Worm (Caenorhabditis elegans): ENCODE results near the gene R05D3.8.
A peak's percentile ranks its signal among the peaks of the same experiment; 100 is the strongest.

R05D3.8 gene

DNA sequence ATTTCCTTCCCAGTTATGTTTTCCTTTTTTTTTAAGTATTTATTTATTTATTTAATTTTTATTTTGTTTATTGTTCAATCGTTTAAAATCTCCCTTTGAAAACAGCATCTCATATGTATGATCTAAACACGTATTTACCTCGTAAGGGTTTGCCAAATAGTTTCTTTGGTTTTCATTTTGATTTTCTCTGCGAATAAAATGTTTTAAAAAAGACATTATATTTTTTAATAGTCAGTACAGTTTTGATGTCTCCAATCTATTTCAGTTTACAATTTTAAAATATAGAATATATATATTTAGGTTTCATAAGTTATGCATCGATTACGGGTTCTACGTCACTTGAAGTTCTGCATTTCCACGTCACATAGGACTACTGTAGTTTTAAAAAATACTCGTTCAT, 22.5 kb upstream of the R05D3.8 start, which contains the start of gene R05D3.12:
R05D3.12 (plus strand) TSS at position 301 of the 400 bp plus-strand sequence.
- no peak for TF ChIP-seq ama-1 (optimal IDR thresholded peaks at IDR 0.05)
- TF ChIP-seq nfya-1 (tag; optimal IDR thresholded peaks at IDR 0.05) = no peak
- TF ChIP-seq syd-9 (tag; optimal IDR thresholded peaks at IDR 0.05) = no peak
- TF ChIP-seq ceh-45 (GFP tag; IDR thresholded peaks at IDR 0.05) = no peak
- TF ChIP-seq tbx-2 (tag; optimal IDR thresholded peaks at IDR 0.05) = no peak
- TF ChIP-seq ttx-3 (tag; optimal IDR thresholded peaks at IDR 0.05) = no peak
- TF ChIP-seq lim-6 (tag; optimal IDR thresholded peaks at IDR 0.05) = no peak
- no peak for TF ChIP-seq dmd-4 (tag; optimal IDR thresholded peaks at IDR 0.05; ENCODE audit: borderline replicate concordance)
- no peak for TF ChIP-seq sox-2 (GFP tag; IDR thresholded peaks at IDR 0.05)
- no peak for TF ChIP-seq unc-86 (tag; optimal IDR thresholded peaks at IDR 0.05)

DNA sequence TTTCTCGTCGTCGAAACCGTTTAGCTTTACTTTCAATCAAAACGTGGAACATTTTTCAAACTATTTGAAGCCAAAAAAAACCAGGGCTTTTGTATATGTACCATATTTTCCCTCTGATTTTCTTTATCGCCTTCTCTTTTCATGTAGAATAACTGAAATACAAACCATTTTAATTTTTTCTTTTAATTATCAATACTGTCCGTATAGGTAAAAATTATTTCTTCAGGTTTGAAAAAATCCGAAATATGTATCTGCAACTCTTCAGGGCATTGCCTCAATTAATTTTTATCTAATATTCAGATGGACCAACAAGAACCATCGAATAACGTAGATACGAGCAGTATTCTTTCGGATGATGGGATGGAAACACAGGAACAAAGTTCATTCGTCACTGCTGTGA, 16.9 kb upstream of the R05D3.8 start, which contains the start of gene met-2:
met-2 (plus strand) TSS at position 301 of the 400 bp plus-strand sequence.
- no peak for TF ChIP-seq lin-11 (tag; optimal IDR thresholded peaks at IDR 0.05)
- no peak for TF ChIP-seq C38D4.7 (GFP tag; optimal IDR thresholded peaks at IDR 0.05)
- TF ChIP-seq ceh-19 (GFP tag; optimal IDR thresholded peaks at IDR 0.05) = no peak
- no peak for TF ChIP-seq F13H6.1 (tag; optimal IDR thresholded peaks at IDR 0.05)
- TF ChIP-seq unc-55 (GFP tag; optimal IDR thresholded peaks at IDR 0.05) = no peak
- no peak for TF ChIP-seq C08G9.2 (tag; optimal IDR thresholded peaks at IDR 0.05)
- TF ChIP-seq ama-1 (optimal IDR thresholded peaks at IDR 0.05) = no peak
- TF ChIP-seq ceh-14 (tag; optimal IDR thresholded peaks at IDR 0.05) = no peak
- TF ChIP-seq odd-2 (tag; optimal IDR thresholded peaks at IDR 0.05) = no peak
- TF ChIP-seq hlh-30 (tag; optimal IDR thresholded peaks at IDR 0.05; ENCODE audit: insufficient read depth) = no peak
- no peak for TF ChIP-seq hlh-8 (tag; optimal IDR thresholded peaks at IDR 0.05)
- no peak for TF ChIP-seq pha-2 (tag; optimal IDR thresholded peaks at IDR 0.05)
- no peak for TF ChIP-seq ceh-2 (tag; optimal IDR thresholded peaks at IDR 0.05)
- no peak for TF ChIP-seq sox-2 (GFP tag; IDR thresholded peaks at IDR 0.05)

DNA sequence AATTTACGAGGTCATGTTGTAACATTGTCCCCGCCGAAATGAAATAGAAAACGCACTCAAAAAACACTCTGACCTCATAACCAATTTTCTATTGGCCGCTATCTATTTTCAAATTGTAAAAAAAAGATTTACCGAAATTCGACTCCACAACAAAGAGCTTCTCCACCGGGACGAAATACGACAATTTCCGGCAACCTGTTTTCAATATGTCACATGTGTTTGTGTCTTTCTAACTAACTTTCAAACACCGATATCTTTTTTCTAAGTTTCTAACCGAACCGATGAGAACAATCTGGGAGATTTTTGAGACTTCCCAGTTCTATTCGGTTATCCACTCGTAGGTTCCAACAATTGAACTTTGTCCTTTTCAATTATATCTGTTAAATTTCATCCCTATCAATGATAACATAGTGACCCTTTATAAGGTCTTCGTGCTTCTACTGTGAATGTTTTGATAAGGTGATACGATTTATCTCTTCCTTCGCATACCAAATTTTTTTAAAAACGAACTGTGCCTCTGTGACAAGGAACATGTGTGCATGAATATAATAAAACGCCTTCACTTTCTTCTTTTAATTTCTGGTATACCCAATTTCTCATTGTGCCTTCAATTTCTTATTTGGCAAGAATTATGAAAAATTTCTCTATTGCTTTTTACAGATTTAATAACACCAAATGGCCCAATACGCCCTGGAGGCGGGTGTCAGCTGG, 13.6 kb upstream of the R05D3.8 start, which contains the start of gene lmbr-1:
lmbr-1 (plus strand) TSS at position 661 of the 711 bp plus-strand sequence.
- TF ChIP-seq hlh-6 (tag; optimal IDR thresholded peaks at IDR 0.05) (no peak), pat-9 (tag; optimal IDR thresholded peaks at IDR 0.05) (no peak), ceh-18 (tag; optimal IDR thresholded peaks at IDR 0.05) (no peak), pros-1 (tag; optimal IDR thresholded peaks at IDR 0.05) (no peak), hlh-8 (tag; optimal IDR thresholded peaks at IDR 0.05) (no peak), ahr-1 (tag; optimal IDR thresholded peaks at IDR 0.05) (no peak), ref-2 (tag; optimal IDR thresholded peaks at IDR 0.05) (no peak), zip-5 (tag; optimal IDR thresholded peaks at IDR 0.05) (no peak), mec-3 (tag; optimal IDR thresholded peaks at IDR 0.05; ENCODE audit: borderline replicate concordance) (no peak), ceh-2 (tag; optimal IDR thresholded peaks at IDR 0.05) (no peak), C38D4.7 (GFP tag; optimal IDR thresholded peaks at IDR 0.05) (no peak), dve-1 (tag; optimal IDR thresholded peaks at IDR 0.05) (no peak), unc-42 (tag; optimal IDR thresholded peaks at IDR 0.05) (no peak), unc-86 (tag; optimal IDR thresholded peaks at IDR 0.05) (no peak), npax-4 (tag; optimal IDR thresholded peaks at IDR 0.05) (no peak), ceh-6 (GFP tag; optimal IDR thresholded peaks at IDR 0.05) (no peak), fkh-6 (tag; optimal IDR thresholded peaks at IDR 0.05) (no peak), madf-2 (tag; optimal IDR thresholded peaks at IDR 0.05) (no peak), C08G9.2 (tag; optimal IDR thresholded peaks at IDR 0.05) (no peak)

DNA sequence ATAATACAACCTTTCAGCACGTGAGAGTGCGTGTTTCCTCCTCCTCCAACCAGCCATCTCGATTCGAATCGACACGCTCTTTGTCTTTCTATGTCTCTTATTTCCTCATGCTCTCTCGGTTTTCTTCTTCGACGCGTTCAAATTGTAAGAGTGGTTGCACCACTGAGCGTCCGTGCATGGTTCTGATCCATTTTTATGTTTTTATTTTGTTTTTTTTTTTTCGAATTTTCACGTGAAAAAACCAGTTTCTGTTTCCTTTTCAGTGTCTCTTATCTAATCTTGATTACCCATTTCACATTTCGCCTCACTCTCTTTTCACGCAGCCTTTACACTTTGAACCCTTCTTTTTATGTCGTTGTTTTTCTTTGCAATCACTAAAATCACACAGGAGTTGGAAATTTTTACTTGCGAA, 12.7 kb upstream of the R05D3.8 start:
- TF ChIP-seq dve-1 (tag; optimal IDR thresholded peaks at IDR 0.05) (no peak), tbx-7 (tag; optimal IDR thresholded peaks at IDR 0.05) (no peak), dmd-4 (tag; optimal IDR thresholded peaks at IDR 0.05; ENCODE audit: borderline replicate concordance) (no peak), fax-1 (tag; optimal IDR thresholded peaks at IDR 0.05) (no peak), ttx-3 (tag; optimal IDR thresholded peaks at IDR 0.05) (no peak), nfya-1 (tag; optimal IDR thresholded peaks at IDR 0.05) (peak; percentile 57), ceh-18 (tag; optimal IDR thresholded peaks at IDR 0.05) (no peak), hlh-30 (tag; optimal IDR thresholded peaks at IDR 0.05; ENCODE audit: insufficient read depth) (peak; percentile 20), ceh-31 (tag; optimal IDR thresholded peaks at IDR 0.05) (peak; percentile 1)
